Fruit fly (Drosophila melanogaster) S2 (cell line): ENCODE results near the gene Sac1.
A peak's percentile ranks its signal among the peaks of the same experiment; 100 is the strongest.

Experiments used
- CG8478 ChIP-seq: fragments of >200 bp; optimal IDR thresholded peaks from 2 replicates; lab custom pipeline; 2018
- CTCF ChIP-seq, 2 experiments: fragments of >200 bp; optimal IDR thresholded peaks; 2 replicates each; lab custom pipeline; 2018

The Sac1 gene

DNA sequence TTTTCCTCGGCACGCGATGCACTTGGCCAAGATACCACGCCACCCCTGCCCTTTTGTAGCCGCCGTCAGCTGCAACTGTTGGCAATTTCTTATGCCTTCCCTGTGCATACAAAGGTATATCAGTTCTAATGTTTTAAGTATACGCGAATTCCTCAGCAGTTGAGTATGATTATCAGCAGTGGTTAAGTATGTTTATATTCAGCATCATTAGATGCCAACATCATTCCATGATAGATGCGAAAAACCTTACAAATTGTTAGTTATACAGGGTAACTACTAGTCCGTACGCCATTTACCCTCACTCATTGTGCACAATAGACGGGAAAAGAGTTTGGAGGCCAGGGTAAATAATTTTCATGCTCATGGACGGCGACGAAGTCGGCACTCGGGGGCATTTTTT is 32.1 kb downstream of the Sac1 start:
- TF ChIP-seq CTCF (optimal IDR thresholded peaks at IDR 0.05; lab: Kevin White, UChicago) (no peak), CG8478 (lab: Kevin White, UChicago) (no peak)

dm6 chr3L:1280890-1281622 is 33.4 kb downstream of the Sac1 start:
- TF ChIP-seq CTCF (optimal IDR thresholded peaks at IDR 0.05; lab: Kevin White, UChicago) (no peak), CG8478 (lab: Kevin White, UChicago) (no peak)

- TF ChIP-seq CG8478 (lab: Kevin White, UChicago) (no peak), CTCF (optimal IDR thresholded peaks at IDR 0.05; lab: Kevin White, UChicago) (no peak)
Observed at dm6 chr3L:1294835-1295234, 47.2 kb downstream of the Sac1 start.

dm6 chr3L:1295693-1296092 is 48.1 kb downstream of the Sac1 start, which contains the start of gene Rabex-5:
Gene Rabex-5, plus strand, starts transcription at chr3L:1295913.
- TF ChIP-seq CG8478 (lab: Kevin White, UChicago) (no peak), CTCF (optimal IDR thresholded peaks at IDR 0.05; lab: Kevin White, UChicago) (peak; percentile 12 to 38)

- TF ChIP-seq CG8478 (lab: Kevin White, UChicago) (no peak), CTCF (optimal IDR thresholded peaks at IDR 0.05; lab: Kevin White, UChicago) (no peak)
Observed at dm6 chr3L:1298509-1298908, 50.9 kb downstream of the Sac1 start, which contains the start of gene scf. Gene scf, plus strand, starts transcription at chr3L:1298672.
